Fruit fly (Drosophila melanogaster): ENCODE data around the gene CG1172.

dm6 chr3R:5392033-5392432 lies 1.7 kb upstream of the CG1172 start:
- TF ChIP-seq CG11617 (GFP tag; optimal IDR thresholded peaks at IDR 0.05) (no peak), Hr96 (GFP tag; optimal IDR thresholded peaks at IDR 0.05) (no peak), pad (GFP tag; optimal IDR thresholded peaks at IDR 0.05) (no peak), CG1620 (GFP tag; optimal IDR thresholded peaks at IDR 0.05) (no peak), Clk (GFP tag; optimal IDR thresholded peaks at IDR 0.05) (no peak), Crg-1 (GFP tag; optimal IDR thresholded peaks at IDR 0.05) (no peak), kay (GFP tag; ENCODE audit: borderline replicate concordance) (no peak), CG14711 (tag; optimal IDR thresholded peaks at IDR 0.05) (no peak), tj (GFP tag; optimal IDR thresholded peaks at IDR 0.05) (no peak), CG7045 (GFP tag; optimal IDR thresholded peaks at IDR 0.05) (no peak), Mnt (GFP tag; optimal IDR thresholded peaks at IDR 0.05) (no peak), ovo (GFP tag; optimal IDR thresholded peaks at IDR 0.05) (no peak)
